Fruit fly (Drosophila melanogaster) whole organism, embryonic: ENCODE results near the gene CG12301.

Source experiments
- CG10267 ChIP-seq: fragments of 200-800 bp; sonication (Bioruptor generic); optimal IDR thresholded peaks from 2 replicates; lab custom pipeline; 2018; ENCODE audit warnings: missing biosample characterization, mild to moderate bottlenecking, missing genetic modification characterization, moderate library complexity
- CG13287 ChIP-seq: fragments of 200-800 bp; sonication (Bioruptor generic); IDR thresholded peaks from 2 replicates; pipeline ENCODE4 v1.3.6; 2022; ENCODE audit warnings: missing biosample characterization, missing genetic modification characterization; ENCODE audit not compliant: partially characterized antibody
- CG1529 ChIP-seq: fragments of 200-800 bp; sonication (Bioruptor generic); optimal IDR thresholded peaks from 3 replicates; lab custom pipeline; 2018; ENCODE audit warnings: missing biosample characterization, missing genetic modification characterization
- CG15479 ChIP-seq: fragments of 200-800 bp; sonication (Bioruptor generic); optimal IDR thresholded peaks from 3 replicates; lab custom pipeline; 2019; ENCODE audit warnings: missing biosample characterization, mild to moderate bottlenecking, missing genetic modification characterization, moderate library complexity
- CG1603 ChIP-seq: fragments of 200-800 bp; sonication (Bioruptor generic); optimal IDR thresholded peaks from 2 replicates; lab custom pipeline; 2019; ENCODE audit warnings: missing biosample characterization, mild to moderate bottlenecking, missing genetic modification characterization, moderate library complexity
- CG16779 ChIP-seq: fragments of 200-800 bp; sonication (Bioruptor generic); IDR thresholded peaks from 2 replicates; pipeline ENCODE4 v1.3.6; 2022; ENCODE audit warnings: missing biosample characterization, missing genetic modification characterization
- CG18599 ChIP-seq: fragments of 200-800 bp; sonication (Bioruptor generic); optimal IDR thresholded peaks from 3 replicates; lab custom pipeline; 2017; ENCODE audit warnings: missing biosample characterization, missing genetic modification characterization, mild to moderate bottlenecking, moderate library complexity, missing genetic modification reagents
- CG3065 ChIP-seq: fragments of 200-800 bp; sonication (Bioruptor generic); optimal IDR thresholded peaks from 2 replicates; lab custom pipeline; 2016; ENCODE audit warnings: missing biosample characterization, missing genetic modification characterization
- CG31388 ChIP-seq: fragments of 200-800 bp; sonication (Bioruptor generic); optimal IDR thresholded peaks from 2 replicates; lab custom pipeline; 2016; ENCODE audit warnings: missing biosample characterization, missing genetic modification characterization
- CG33213 ChIP-seq: fragments of 200-800 bp; sonication (Bioruptor generic); optimal IDR thresholded peaks from 3 replicates; lab custom pipeline; 2016; ENCODE audit warnings: missing biosample characterization, missing genetic modification characterization
- CG3407 ChIP-seq: fragments of 200-800 bp; sonication (Bioruptor generic); optimal IDR thresholded peaks from 2 replicates; lab custom pipeline; 2018; ENCODE audit warnings: missing biosample characterization, mild to moderate bottlenecking, missing genetic modification characterization
- CG42726 ChIP-seq: fragments of 200-800 bp; sonication (Bioruptor generic); IDR thresholded peaks from 2 replicates; pipeline ENCODE4 v1.3.6; 2022; ENCODE audit warnings: missing biosample characterization, missing genetic modification characterization; ENCODE audit not compliant: partially characterized antibody
- CG4617 ChIP-seq: fragments of 200-800 bp; sonication (Bioruptor generic); optimal IDR thresholded peaks from 3 replicates; lab custom pipeline; 2016; ENCODE audit warnings: missing biosample characterization, missing genetic modification characterization, borderline replicate concordance
- CG6813 ChIP-seq: fragments of 200-800 bp; sonication (Bioruptor generic); optimal IDR thresholded peaks from 2 replicates; lab custom pipeline; 2017; ENCODE audit warnings: missing biosample characterization, missing genetic modification characterization, mild to moderate bottlenecking, moderate library complexity, missing genetic modification reagents
- CG7372 ChIP-seq: fragments of 200-800 bp; sonication (Bioruptor generic); IDR thresholded peaks from 2 replicates; pipeline ENCODE4 v1.3.6; 2022; ENCODE audit warnings: missing biosample characterization, missing genetic modification characterization
- CG7963 ChIP-seq: fragments of 200-800 bp; sonication (Bioruptor generic); IDR thresholded peaks from 3 replicates; pipeline ENCODE4 v1.3.6; 2022; ENCODE audit warnings: missing biosample characterization, missing genetic modification characterization; ENCODE audit not compliant: partially characterized antibody
- Dek ChIP-seq: fragments of 200-800 bp; sonication (Bioruptor generic); optimal IDR thresholded peaks from 3 replicates; lab custom pipeline; 2019; ENCODE audit warnings: missing biosample characterization, mild to moderate bottlenecking, missing genetic modification characterization, moderate library complexity
- Dref ChIP-seq: fragments of 200-800 bp; sonication (Bioruptor generic); IDR thresholded peaks from 2 replicates; pipeline ENCODE4 v1.3.6; 2022; ENCODE audit warnings: missing biosample characterization, missing genetic modification characterization
- Fer2 ChIP-seq: fragments of 200-800 bp; sonication (Bioruptor generic); optimal IDR thresholded peaks from 2 replicates; lab custom pipeline; 2018; ENCODE audit warnings: missing biosample characterization, mild to moderate bottlenecking, missing genetic modification characterization, moderate library complexity
- HLH4C ChIP-seq: fragments of 200-800 bp; sonication (Bioruptor generic); IDR thresholded peaks from 3 replicates; pipeline ENCODE4 v1.3.6; 2022; ENCODE audit warnings: missing biosample characterization, missing genetic modification characterization; ENCODE audit not compliant: partially characterized antibody
- Hey ChIP-seq: fragments of 200-800 bp; sonication (Bioruptor generic); optimal IDR thresholded peaks from 3 replicates; lab custom pipeline; 2018; ENCODE audit warnings: missing biosample characterization, mild to moderate bottlenecking, missing genetic modification characterization
- Hmx ChIP-seq: fragments of 200-800 bp; sonication (Bioruptor generic); optimal IDR thresholded peaks from 2 replicates; lab custom pipeline; 2016; ENCODE audit warnings: missing biosample characterization, missing genetic modification characterization
- Neu2 ChIP-seq: fragments of 200-800 bp; sonication (Bioruptor generic); optimal IDR thresholded peaks from 3 replicates; lab custom pipeline; 2016; ENCODE audit warnings: missing biosample characterization, missing genetic modification characterization, borderline replicate concordance
- NfI ChIP-seq: fragments of 200-800 bp; sonication (Bioruptor generic); optimal IDR thresholded peaks from 3 replicates; lab custom pipeline; 2018; ENCODE audit warnings: missing biosample characterization, mild to moderate bottlenecking, missing genetic modification characterization, moderate library complexity
- Oaz ChIP-seq: fragments of 200-800 bp; sonication (Bioruptor generic); IDR thresholded peaks from 2 replicates; pipeline ENCODE4 v1.3.6; 2022; ENCODE audit warnings: missing biosample characterization, missing genetic modification characterization
- PHDP ChIP-seq: fragments of 200-800 bp; sonication (Bioruptor generic); optimal IDR thresholded peaks from 3 replicates; lab custom pipeline; 2018; ENCODE audit warnings: missing biosample characterization, mild to moderate bottlenecking, missing genetic modification characterization, moderate library complexity
- Sox100B ChIP-seq: fragments of 200-800 bp; sonication (Bioruptor generic); optimal IDR thresholded peaks from 3 replicates; lab custom pipeline; 2018; ENCODE audit warnings: missing biosample characterization, mild to moderate bottlenecking, missing genetic modification characterization
- Stat92E ChIP-seq, 3 experiments: fragments of >200 bp in 2 of 3; fragments of 200-800 bp in 1 of 3; sonication (Bioruptor generic) in 1 of 3; optimal IDR thresholded peaks; 2 replicates each; lab custom pipeline; 2017 to 2019; ENCODE audit warnings: missing biosample characterization in 3 of 3, missing genetic modification characterization in 3 of 3, mild to moderate bottlenecking in 1 of 3, moderate library complexity in 1 of 3
- Taf1 ChIP-seq: fragments of 200-800 bp; sonication (Bioruptor generic); IDR thresholded peaks from 2 replicates; pipeline ENCODE4 v1.3.6; 2022; ENCODE audit warnings: missing biosample characterization, missing genetic modification characterization
- amos ChIP-seq: fragments of 200-800 bp; sonication (Bioruptor generic); IDR thresholded peaks from 2 replicates; pipeline ENCODE4 v1.3.6; 2022; ENCODE audit warnings: missing biosample characterization, missing genetic modification characterization; ENCODE audit not compliant: partially characterized antibody
- ash1 ChIP-seq: fragments of 200-800 bp; sonication (Bioruptor generic); optimal IDR thresholded peaks from 2 replicates; lab custom pipeline; 2018; ENCODE audit warnings: missing biosample characterization, mild to moderate bottlenecking, missing genetic modification characterization
- bigmax ChIP-seq: fragments of 200-800 bp; sonication (Bioruptor generic); optimal IDR thresholded peaks from 2 replicates; lab custom pipeline; 2018; ENCODE audit warnings: missing biosample characterization, mild to moderate bottlenecking, missing genetic modification characterization
- bowl ChIP-seq: fragments of 200-800 bp; sonication (Bioruptor generic); IDR thresholded peaks from 2 replicates; pipeline ENCODE4 v1.3.6; 2022; ENCODE audit warnings: missing biosample characterization, missing genetic modification characterization
- bsh ChIP-seq, 2 experiments: fragments of 200-800 bp; sonication (Bioruptor generic); optimal IDR thresholded peaks; 2 replicates each; lab custom pipeline; 2017 to 2018; ENCODE audit warnings: mild to moderate bottlenecking in 2 of 2, missing biosample characterization in 2 of 2, missing genetic modification characterization in 2 of 2, moderate library complexity in 1 of 2
- cato ChIP-seq: fragments of 200-800 bp; sonication (Bioruptor generic); optimal IDR thresholded peaks from 2 replicates; lab custom pipeline; 2016; ENCODE audit warnings: missing biosample characterization, missing genetic modification characterization, borderline replicate concordance
- ci ChIP-seq: fragments of 200-800 bp; sonication (Bioruptor generic); IDR thresholded peaks from 3 replicates; pipeline ENCODE4 v1.3.6; 2022; ENCODE audit warnings: missing biosample characterization, missing genetic modification characterization
- fd3F ChIP-seq: fragments of 200-800 bp; sonication (Bioruptor generic); optimal IDR thresholded peaks from 2 replicates; lab custom pipeline; 2018; ENCODE audit warnings: missing biosample characterization, mild to moderate bottlenecking, missing genetic modification characterization, moderate library complexity
- fd96Cb ChIP-seq: fragments of 200-800 bp; sonication (Bioruptor generic); optimal IDR thresholded peaks from 2 replicates; lab custom pipeline; 2018; ENCODE audit warnings: missing biosample characterization, mild to moderate bottlenecking, missing genetic modification characterization, moderate library complexity
- gsb-n ChIP-seq: fragments of 200-800 bp; sonication (Bioruptor generic); optimal IDR thresholded peaks from 3 replicates; lab custom pipeline; 2018; ENCODE audit warnings: missing biosample characterization, mild to moderate bottlenecking, missing genetic modification characterization
- otp ChIP-seq: fragments of 200-800 bp; sonication (Bioruptor generic); IDR thresholded peaks from 3 replicates; pipeline ENCODE4, ENCODE4 v1.3.6; 2022; ENCODE audit warnings: missing biosample characterization, missing genetic modification characterization
- p53 ChIP-seq: fragments of 200-800 bp; sonication (Bioruptor generic); optimal IDR thresholded peaks from 2 replicates; lab custom pipeline; 2016; ENCODE audit warnings: missing biosample characterization, missing genetic modification characterization
- pum ChIP-seq: fragments of 200-800 bp; sonication (Bioruptor generic); optimal IDR thresholded peaks from 2 replicates; lab custom pipeline; 2016; ENCODE audit warnings: missing biosample characterization, missing genetic modification characterization
- rib ChIP-seq: fragments of 200-800 bp; sonication (Bioruptor generic); IDR thresholded peaks from 2 replicates; pipeline ENCODE4 v1.3.6; 2022; ENCODE audit warnings: missing biosample characterization, missing genetic modification characterization
- slp2 ChIP-seq: fragments of 200-800 bp; sonication (Bioruptor generic); optimal IDR thresholded peaks from 2 replicates; lab custom pipeline; 2016; ENCODE audit warnings: missing biosample characterization, missing genetic modification characterization
- sug ChIP-seq: fragments of 200-800 bp; optimal IDR thresholded peaks from 2 replicates; lab custom pipeline; 2019; ENCODE audit warnings: missing biosample characterization, mild to moderate bottlenecking, missing genetic modification characterization, moderate library complexity
- toy ChIP-seq: fragments of 200-800 bp; sonication (Bioruptor generic); IDR thresholded peaks from 2 replicates; pipeline ENCODE4 v1.3.6; 2022; ENCODE audit warnings: missing biosample characterization, missing genetic modification characterization
- twi ChIP-seq: fragments of 200-800 bp; optimal IDR thresholded peaks from 2 replicates; lab custom pipeline; 2019; ENCODE audit warnings: missing biosample characterization, mild to moderate bottlenecking, missing genetic modification characterization, moderate library complexity
- vnd ChIP-seq: fragments of 200-800 bp; sonication (Bioruptor generic); IDR thresholded peaks from 3 replicates; pipeline ENCODE4 v1.3.6; 2022; ENCODE audit warnings: missing biosample characterization, missing genetic modification characterization; ENCODE audit not compliant: partially characterized antibody
- zen ChIP-seq: fragments of 200-800 bp; sonication (Bioruptor generic); optimal IDR thresholded peaks from 3 replicates; lab custom pipeline; 2018; ENCODE audit warnings: missing biosample characterization, mild to moderate bottlenecking, missing genetic modification characterization, moderate library complexity

The CG12301 gene

dm6 chr3L:15580487-15580886, at the start of gene CG12301, which contains the start of gene mrn (continued):
- TF ChIP-seq vnd (GFP tag; lab: Robert Waterston, UW) (peak; percentile 92), CG3065 (GFP tag; lab: Kevin White, UChicago) (peak; percentile 7), bsh (GFP tag; optimal IDR thresholded peaks at IDR 0.05; lab: Kevin White, UChicago) (peak in 1 of 2 experiments; percentile 62), ci (GFP tag; lab: Robert Waterston, UW) (peak; percentile 49; the same call in 1 of the 3 replicates), Oaz (peak; percentile 52), otp (peak; percentile 47; the same call in 2 of the 3 replicates), CG31388 (GFP tag; lab: Kevin White, UChicago) (peak; percentile 19), bowl (GFP tag; lab: Robert Waterston, UW) (no peak), CG1529 (GFP tag; lab: Kevin White, UChicago) (no peak), amos (GFP tag; lab: Robert Waterston, UW) (peak; percentile 85), pum (GFP tag; lab: Kevin White, UChicago) (peak; percentile 48), twi (tag; lab: Kevin White, UChicago) (no peak), HLH4C (GFP tag; lab: Robert Waterston, UW) (peak; percentile 95), CG3407 (GFP tag; lab: Kevin White, UChicago) (no peak), CG18599 (GFP tag; lab: Kevin White, UChicago) (no peak), rib (GFP tag; lab: Robert Waterston, UW) (peak; percentile 81), fd96Cb (tag; lab: Kevin White, UChicago) (peak; percentile 52), bigmax (GFP tag; lab: Kevin White, UChicago) (no peak), CG16779 (no peak), Dek (tag; lab: Kevin White, UChicago) (no peak), Hmx (GFP tag; lab: Kevin White, UChicago) (no peak), CG7372 (GFP tag; lab: Robert Waterston, UW) (peak; percentile 91), Sox100B (GFP tag; lab: Kevin White, UChicago) (no peak), CG10267 (tag; lab: Kevin White, UChicago) (peak; percentile 73), Hey (tag; lab: Kevin White, UChicago) (no peak), PHDP (no peak), CG15479 (no peak), ash1 (GFP tag; lab: Kevin White, UChicago) (no peak), CG13287 (GFP tag; lab: Robert Waterston, UW) (peak; percentile 97), slp2 (GFP tag; lab: Kevin White, UChicago) (peak; percentile 20), Taf1 (GFP tag; lab: Robert Waterston, UW) (peak; percentile 84), Fer2 (no peak), gsb-n (tag; lab: Kevin White, UChicago) (no peak), sug (no peak), CG33213 (GFP tag; lab: Kevin White, UChicago) (no peak), Stat92E (GFP tag; optimal IDR thresholded peaks at IDR 0.05; lab: Kevin White, UChicago) (peak in 1 of 3 experiments; percentile 41), CG7963 (GFP tag; lab: Robert Waterston, UW) (peak; percentile 77), Neu2 (no peak), zen (peak; percentile 43), NfI (GFP tag; lab: Kevin White, UChicago) (peak; percentile 66), CG1603 (tag; lab: Kevin White, UChicago) (no peak), toy (GFP tag; lab: Robert Waterston, UW) (0 out of 2 replicates have a peak, but pooled peaks have one; percentile 39), cato (peak; percentile 31), CG4617 (GFP tag; lab: Kevin White, UChicago) (peak; percentile 15), CG42726 (GFP tag; lab: Robert Waterston, UW) (peak; percentile 75), fd3F (GFP tag; lab: Kevin White, UChicago) (peak; percentile 50), Dref (peak; percentile 89), CG6813 (GFP tag; lab: Kevin White, UChicago) (no peak), p53 (GFP tag; lab: Kevin White, UChicago) (no peak)
